Worm (Caenorhabditis elegans) whole organism, L4/young adult: ENCODE measurements around the gene Y46G5A.29.

Source experiments
- W03F9.2 ChIP-seq: fragments of 150-350 bp; optimal IDR thresholded peaks from 2 replicates; lab custom pipeline; 2014; ENCODE audit warnings: missing biosample characterization, missing genetic modification characterization
- dao-5 ChIP-seq: sonication (generic microtip); optimal IDR thresholded peaks from 2 replicates; lab custom pipeline; 2016; ENCODE audit warnings: missing genotype, missing genetic modification characterization, moderate library complexity, missing compliant biosample characterization
- him-1 ChIP-seq: sonication (generic microtip); optimal IDR thresholded peaks from 2 replicates; lab custom pipeline; 2016; ENCODE audit warnings: missing genotype, missing genetic modification reagents, missing genetic modification characterization, missing compliant biosample characterization

- TF ChIP-seq W03F9.2 (tag; lab: Kevin White, UChicago) (no peak), dao-5 (no peak), him-1 (tag; lab: Kevin White, UChicago) (no peak)
Measured at ce11 chrII:12878071-12878668, 22.2 kb downstream of the Y46G5A.29 start, which contains the start of gene gsy-1.
